Worm (Caenorhabditis elegans) whole organism, L2 larva: ENCODE data around the gene T19D12.2.

Source experiments
- C34F6.9 ChIP-seq: fragments of 150-350 bp; optimal IDR thresholded peaks from 2 replicates; lab custom pipeline; 2014; ENCODE audit warnings: missing biosample characterization, missing genetic modification characterization
- ceh-16 ChIP-seq: fragments of 150-350 bp; optimal IDR thresholded peaks from 2 replicates; lab custom pipeline; 2014; ENCODE audit warnings: missing biosample characterization, missing genetic modification characterization
- elt-1 ChIP-seq: fragments of 150-350 bp; optimal IDR thresholded peaks from 2 replicates; lab custom pipeline; 2014; ENCODE audit warnings: missing biosample characterization, missing genetic modification characterization
- elt-3 ChIP-seq: sonication (generic microtip); optimal IDR thresholded peaks from 2 replicates; lab custom pipeline; 2017; ENCODE audit warnings: missing biosample characterization, missing genetic modification characterization
- fos-1 ChIP-seq: fragments of 150-350 bp; optimal IDR thresholded peaks from 2 replicates; lab custom pipeline; 2014; ENCODE audit warnings: missing biosample characterization, missing genetic modification characterization
- gmeb-1 ChIP-seq: fragments of 150-350 bp; optimal IDR thresholded peaks from 2 replicates; lab custom pipeline; 2014; ENCODE audit warnings: missing biosample characterization, missing genetic modification characterization
- mab-5 ChIP-seq: fragments of 150-350 bp; optimal IDR thresholded peaks from 2 replicates; lab custom pipeline; 2014; ENCODE audit warnings: missing biosample characterization, missing genetic modification characterization
- mdl-1 ChIP-seq, 2 experiments: fragments of 150-350 bp in 1 of 2; sonication (generic microtip) in 1 of 2; optimal IDR thresholded peaks; 2 replicates each; lab custom pipeline; 2017; ENCODE audit warnings: missing biosample characterization in 2 of 2, missing genetic modification characterization in 2 of 2
- nhr-237 ChIP-seq: fragments of 150-350 bp; optimal IDR thresholded peaks from 2 replicates; lab custom pipeline; 2014; ENCODE audit warnings: missing biosample characterization, missing genetic modification characterization
- unc-55 ChIP-seq: fragments of 150-350 bp; sonication (generic microtip); optimal IDR thresholded peaks from 3 replicates; lab custom pipeline; 2014; ENCODE audit warnings: missing biosample characterization, missing genetic modification reagents, missing genetic modification characterization
- unc-62 ChIP-seq: fragments of 150-350 bp; optimal IDR thresholded peaks from 2 replicates; lab custom pipeline; 2014; ENCODE audit warnings: missing biosample characterization, missing genetic modification reagents, missing genetic modification characterization

DNA sequence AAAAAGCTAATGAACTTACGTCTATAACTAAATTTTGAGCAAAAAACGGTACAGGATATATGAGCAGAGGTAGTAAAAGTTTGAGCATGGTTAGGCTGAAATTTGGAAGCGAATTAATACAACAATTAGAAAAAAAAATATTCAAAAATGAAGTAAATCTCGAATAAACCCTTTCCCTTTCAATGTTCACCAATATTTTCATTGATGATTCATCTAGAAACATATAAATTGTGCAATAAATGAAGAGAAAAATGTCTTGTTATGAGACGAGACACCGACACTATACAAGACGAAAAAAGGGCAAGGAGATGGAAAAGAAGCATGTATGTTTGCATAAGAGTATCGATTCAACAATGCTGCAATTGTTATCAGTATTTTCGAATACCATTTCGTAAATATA, 35.8 kb upstream of the T19D12.2 start, which contains the start of gene F54H5.14:
- TF ChIP-seq elt-3 (tag; lab: Kevin White, UChicago) (no peak), gmeb-1 (tag; lab: Kevin White, UChicago) (no peak), C34F6.9 (tag; lab: Kevin White, UChicago) (no peak), fos-1 (tag; lab: Kevin White, UChicago) (peak; percentile 0), mab-5 (no peak), nhr-237 (tag; lab: Kevin White, UChicago) (no peak), unc-62 (GFP tag; lab: Kevin White, UChicago) (no peak), mdl-1 (tag; optimal IDR thresholded peaks at IDR 0.05; lab: Kevin White, UChicago) (no peak), elt-1 (no peak), ceh-16 (no peak), unc-55 (no peak)
